Fruit fly (Drosophila melanogaster): ENCODE measurements around the gene CG7720.

Gene CG7720

dm6 chr3R:18739978-18740954 is 54.7 kb downstream of the CG7720 start (continued):
- no peak for TF ChIP-seq pzg (GFP tag; optimal IDR thresholded peaks at IDR 0.05)
- no peak for TF ChIP-seq stc (GFP tag; IDR thresholded peaks at IDR 0.05)
- no peak for TF ChIP-seq Bteb2 (GFP tag; optimal IDR thresholded peaks at IDR 0.05)
- TF ChIP-seq CG13894 (tag; optimal IDR thresholded peaks at IDR 0.05): no peak
- TF ChIP-seq vvl (GFP tag; IDR thresholded peaks at IDR 0.05): peak; percentile 36; the same call in 1 of the 2 replicates
- TF ChIP-seq CG9609 (GFP tag; optimal IDR thresholded peaks at IDR 0.05): no peak
- peak; percentile 26 for TF ChIP-seq CG2678 (tag; optimal IDR thresholded peaks at IDR 0.05)
- no peak for TF ChIP-seq CG8290 (GFP tag; optimal IDR thresholded peaks at IDR 0.05)
- TF ChIP-seq CG8290 (tag; optimal IDR thresholded peaks at IDR 0.05): peak in 1 of 2 experiments; percentile 71
- TF ChIP-seq CG18262 (tag; optimal IDR thresholded peaks at IDR 0.05): no peak
- TF ChIP-seq CG2120 (GFP tag; optimal IDR thresholded peaks at IDR 0.05): peak; percentile 17
- peak; percentile 12 for TF ChIP-seq ftz-f1 (GFP tag; optimal IDR thresholded peaks at IDR 0.05)
- TF ChIP-seq CG15479 (GFP tag; optimal IDR thresholded peaks at IDR 0.05): no peak
- no peak; the same call in 1 of the 2 replicates for TF ChIP-seq toy (GFP tag; IDR thresholded peaks at IDR 0.05)
- TF ChIP-seq Dek (tag; optimal IDR thresholded peaks at IDR 0.05): no peak
- no peak for TF ChIP-seq mld (GFP tag; IDR thresholded peaks at IDR 0.05; ENCODE audit: partially characterized antibody)
- TF ChIP-seq CG8478 (optimal IDR thresholded peaks at IDR 0.05): no peak
- no peak for TF ChIP-seq Drgx (GFP tag; IDR thresholded peaks at IDR 0.05)
- TF ChIP-seq CG6683 (GFP tag; optimal IDR thresholded peaks at IDR 0.05): no peak
- no peak for TF ChIP-seq CG3726 (GFP tag; IDR thresholded peaks at IDR 0.05)
- TF ChIP-seq CG31388 (GFP tag; optimal IDR thresholded peaks at IDR 0.05): no peak
- TF ChIP-seq CG9876 (GFP tag; optimal IDR thresholded peaks at IDR 0.05): no peak
- TF ChIP-seq CG7928 (GFP tag; optimal IDR thresholded peaks at IDR 0.05): no peak
- no peak for TF ChIP-seq Taf1 (GFP tag; IDR thresholded peaks at IDR 0.05)
- no peak for TF ChIP-seq pita (GFP tag; optimal IDR thresholded peaks at IDR 0.05)
- peak; percentile 44; the same call in 1 of the 2 replicates for TF ChIP-seq Rfx (GFP tag; IDR thresholded peaks at IDR 0.05)
- peak; percentile 53 for TF ChIP-seq sug (tag; optimal IDR thresholded peaks at IDR 0.05)
- no peak for TF ChIP-seq ac (GFP tag; optimal IDR thresholded peaks at IDR 0.05)
- no peak for TF ChIP-seq fd102C (GFP tag; optimal IDR thresholded peaks at IDR 0.05)
- TF ChIP-seq CG13123 (GFP tag; optimal IDR thresholded peaks at IDR 0.05): no peak
- TF ChIP-seq cas (GFP tag; IDR thresholded peaks at IDR 0.05): no peak
- TF ChIP-seq B-H1 (GFP tag; IDR thresholded peaks at IDR 0.05): no peak
- peak; percentile 15; the same call in 1 of the 3 replicates for TF ChIP-seq CG7963 (GFP tag; IDR thresholded peaks at IDR 0.05; ENCODE audit: partially characterized antibody)
- no peak for TF ChIP-seq twi (tag; optimal IDR thresholded peaks at IDR 0.05)
- TF ChIP-seq CG18599 (GFP tag; optimal IDR thresholded peaks at IDR 0.05): peak; percentile 9
- TF ChIP-seq CG11085 (GFP tag; IDR thresholded peaks at IDR 0.05): no peak
- TF ChIP-seq slbo (GFP tag; IDR thresholded peaks at IDR 0.05): 0 out of 2 replicates have a peak, but pooled peaks have one; percentile 15
- TF ChIP-seq CG14667 (GFP tag; IDR thresholded peaks at IDR 0.05): no peak
- TF ChIP-seq yki (optimal IDR thresholded peaks at IDR 0.05): peak; percentile 42
- no peak for TF ChIP-seq CG6813 (GFP tag; optimal IDR thresholded peaks at IDR 0.05)
- TF ChIP-seq CG34224 (GFP tag; IDR thresholded peaks at IDR 0.05; ENCODE audit: partially characterized antibody): 0 out of 3 replicates have a peak, but pooled peaks have one; percentile 55
- TF ChIP-seq prd (optimal IDR thresholded peaks at IDR 0.05): no peak
- TF ChIP-seq prd (GFP tag; IDR thresholded peaks at IDR 0.05): no peak
- peak; percentile 62 for TF ChIP-seq sr (GFP tag; IDR thresholded peaks at IDR 0.05)
- TF ChIP-seq CG4328 (GFP tag; optimal IDR thresholded peaks at IDR 0.05): no peak
- TF ChIP-seq CG7987 (GFP tag; optimal IDR thresholded peaks at IDR 0.05): peak; percentile 35
- peak; percentile 28; the same call in 1 of the 2 replicates for TF ChIP-seq CG6272 (GFP tag; IDR thresholded peaks at IDR 0.05)
- TF ChIP-seq h (optimal IDR thresholded peaks at IDR 0.05): no peak
- TF ChIP-seq nerfin-1 (tag; optimal IDR thresholded peaks at IDR 0.05): no peak
- TF ChIP-seq MBD-R2 (GFP tag; IDR thresholded peaks at IDR 0.05): peak; percentile 11; the same call in 1 of the 2 replicates

All from whole organism, embryonic.